Fruit fly (Drosophila melanogaster): Measurements from ENCODE around the gene CG17292.

dm6 chr2L:8384108-8384601 lies 13.9 kb downstream of the CG17292 start, which contains the start of the genes Dad1 and CG13384:
- TF ChIP-seq CG9705 (GFP tag; optimal IDR thresholded peaks at IDR 0.05): peak; percentile 90
- no peak for TF ChIP-seq dl (GFP tag; optimal IDR thresholded peaks at IDR 0.05; ENCODE audit: insufficient read depth in 1 of 2, partially characterized antibody in 2 of 2)
- no peak for TF ChIP-seq pan (optimal IDR thresholded peaks at IDR 0.05)
